Worm (Caenorhabditis elegans) whole organism, L2 larva: ENCODE results near the gene srg-48.

Source experiments
- egl-27 ChIP-seq: sonication (generic microtip); optimal IDR thresholded peaks from 3 replicates; lab custom pipeline; 2017; ENCODE audit warnings: missing biosample characterization, missing genetic modification reagents, missing genetic modification characterization
- nhr-23 ChIP-seq: fragments of 150-350 bp; optimal IDR thresholded peaks from 2 replicates; lab custom pipeline; 2014; ENCODE audit warnings: missing biosample characterization, missing genetic modification reagents, missing genetic modification characterization

DNA sequence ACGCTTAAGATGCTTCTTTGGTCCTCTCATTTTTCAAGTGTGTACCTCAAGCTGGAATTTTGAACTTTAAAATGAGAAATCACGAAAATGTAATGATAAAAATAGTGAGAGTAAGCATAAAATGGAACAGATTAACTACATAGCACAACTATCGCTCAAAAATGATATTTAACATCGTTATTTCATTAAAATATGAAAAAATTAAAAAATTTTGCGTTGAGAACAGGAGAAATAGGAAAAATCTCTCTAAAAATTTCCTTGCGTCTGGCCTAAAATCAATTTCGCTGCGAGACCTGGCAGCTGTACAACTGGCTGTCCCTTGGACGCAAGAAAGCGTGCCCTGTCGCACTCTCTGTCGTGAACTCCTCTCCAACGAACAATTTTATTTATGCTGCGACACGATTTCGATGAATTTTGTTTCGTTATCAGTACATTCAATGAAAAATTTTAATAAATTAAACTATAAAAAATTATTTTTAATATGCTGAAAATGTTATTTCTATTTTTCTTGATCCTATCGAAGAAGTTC is 12.5 kb downstream of the srg-48 start, which contains the start of gene rps-4:
- TF ChIP-seq nhr-23 (tag; lab: Kevin White, UChicago) (no peak), egl-27 (tag; lab: Kevin White, UChicago) (peak; percentile 63)
